Fruit fly (Drosophila melanogaster) whole organism, prepupa: ENCODE results near the gene CG12448.

Source experiments
- CG16779 ChIP-seq: fragments of 200-800 bp; sonication (Bioruptor generic); optimal IDR thresholded peaks from 3 replicates; lab custom pipeline; 2017; ENCODE audit warnings: missing biosample characterization, mild to moderate bottlenecking, missing genetic modification characterization
- CG3032 ChIP-seq: fragments of 200-800 bp; optimal IDR thresholded peaks from 2 replicates; lab custom pipeline; 2019; ENCODE audit warnings: missing biosample characterization, mild to moderate bottlenecking, missing genetic modification characterization, moderate library complexity
- OdsH ChIP-seq: fragments of 200-800 bp; sonication (Bioruptor generic); optimal IDR thresholded peaks from 3 replicates; lab custom pipeline; 2016; ENCODE audit warnings: missing biosample characterization, missing genetic modification characterization
- cyc ChIP-seq: fragments of 200-800 bp; sonication (Bioruptor generic); optimal IDR thresholded peaks from 3 replicates; lab custom pipeline; 2016; ENCODE audit warnings: missing biosample characterization, missing genetic modification characterization
- fd85E ChIP-seq: fragments of 200-800 bp; sonication (Bioruptor generic); optimal IDR thresholded peaks from 3 replicates; lab custom pipeline; 2016; ENCODE audit warnings: missing biosample characterization, missing genetic modification characterization
- salr ChIP-seq, 2 experiments: fragments of 200-800 bp; sonication (Bioruptor generic); optimal IDR thresholded peaks; 3 replicates each; lab custom pipeline; 2016 to 2018; ENCODE audit warnings: missing biosample characterization in 2 of 2, missing genetic modification characterization in 2 of 2, mild to moderate bottlenecking in 1 of 2

- TF ChIP-seq fd85E (GFP tag; lab: Kevin White, UChicago) (no peak), CG16779 (tag; lab: Kevin White, UChicago) (no peak), CG3032 (tag; lab: Kevin White, UChicago) (no peak), OdsH (no peak), cyc (GFP tag; lab: Kevin White, UChicago) (no peak), salr (GFP tag; optimal IDR thresholded peaks at IDR 0.05; lab: Kevin White, UChicago) (no peak)
Measured at dm6 chr2L:15909826-15910225, 31.4 kb upstream of the CG12448 start.
